Worm (Caenorhabditis elegans) whole organism, L4 larva: ENCODE measurements around the gene grl-2.

ENCODE experiments used
- F10B5.3 ChIP-seq: sonication (generic microtip); optimal IDR thresholded peaks from 2 replicates; lab custom pipeline; 2016; ENCODE audit warnings: mild to moderate bottlenecking, missing genetic modification characterization, missing compliant biosample characterization
- F37D6.2 ChIP-seq: sonication (generic microtip); optimal IDR thresholded peaks from 2 replicates; lab custom pipeline; 2016; ENCODE audit warnings: mild to moderate bottlenecking, missing genetic modification characterization, missing compliant biosample characterization
- F44E2.7 ChIP-seq: fragments of 200-800 bp; sonication (Bioruptor generic); IDR thresholded peaks from 2 replicates; pipeline ENCODE4 v2.1.2; 2022; ENCODE audit warnings: missing genetic modification characterization, missing compliant biosample characterization
- F49E8.2 ChIP-seq: sonication (generic microtip); optimal IDR thresholded peaks from 2 replicates; lab custom pipeline; 2016; ENCODE audit warnings: missing compliant biosample characterization, mild to moderate bottlenecking, missing genetic modification characterization, borderline replicate concordance
- R02D3.7 ChIP-seq: fragments of 150-350 bp; sonication (generic microtip); optimal IDR thresholded peaks from 3 replicates; lab custom pipeline; 2014; ENCODE audit warnings: missing biosample characterization, missing genetic modification characterization
- T20F7.1 ChIP-seq: fragments of 200-800 bp; sonication (Bioruptor generic); optimal IDR thresholded peaks from 2 replicates; lab custom pipeline; 2018; ENCODE audit warnings: mild to moderate bottlenecking, missing genetic modification characterization, missing compliant biosample characterization
- T26A8.4 ChIP-seq: fragments of 200-800 bp; sonication (Bioruptor generic); IDR thresholded peaks from 2 replicates; pipeline ENCODE4 v1.3.6; 2022; ENCODE audit warnings: missing genetic modification characterization, missing compliant biosample characterization
- Y75B8A.6 ChIP-seq: fragments of 200-800 bp; sonication (Bioruptor generic); IDR thresholded peaks from 2 replicates; pipeline ENCODE4 v1.3.6; 2022; ENCODE audit warnings: missing genetic modification reagents, missing genetic modification characterization, missing compliant biosample characterization
- ZK337.2 ChIP-seq: fragments of 200-800 bp; sonication (Bioruptor generic); IDR thresholded peaks from 2 replicates; pipeline ENCODE4 v1.3.6; 2022; ENCODE audit warnings: missing genetic modification reagents, missing genetic modification characterization, missing compliant biosample characterization
- aly-2 ChIP-seq: sonication (generic microtip); optimal IDR thresholded peaks from 2 replicates; lab custom pipeline; 2018; ENCODE audit warnings: missing biosample characterization, missing genetic modification characterization
- arid-1 ChIP-seq: fragments of 200-800 bp; sonication (Bioruptor generic); conservative IDR thresholded peaks from 2 replicates; pipeline ENCODE4 v1.3.6; 2022; ENCODE audit warnings: missing genetic modification reagents, missing genetic modification characterization, missing compliant biosample characterization
- attf-4 ChIP-seq: sonication (generic microtip); optimal IDR thresholded peaks from 3 replicates; lab custom pipeline; 2017; ENCODE audit warnings: missing biosample characterization, missing genetic modification characterization
- ceh-20 ChIP-seq: fragments of 200-800 bp; sonication (Bioruptor generic); IDR thresholded peaks from 2 replicates; pipeline ENCODE4 v1.3.6; 2022; ENCODE audit warnings: missing genetic modification reagents, missing genetic modification characterization, missing compliant biosample characterization
- ceh-28 ChIP-seq: fragments of 150-350 bp; optimal IDR thresholded peaks from 2 replicates; lab custom pipeline; 2014; ENCODE audit warnings: missing biosample characterization, missing genetic modification reagents, missing genetic modification characterization
- ceh-32 ChIP-seq: sonication (generic microtip); optimal IDR thresholded peaks from 2 replicates; lab custom pipeline; 2016; ENCODE audit warnings: mild to moderate bottlenecking, missing genetic modification characterization, missing compliant biosample characterization; ENCODE audit not compliant: poor library complexity
- ceh-44 ChIP-seq: fragments of 200-800 bp; sonication (Bioruptor generic); IDR thresholded peaks from 2 replicates; pipeline ENCODE4 v1.3.6; 2022; ENCODE audit warnings: missing genetic modification reagents, missing genetic modification characterization, missing compliant biosample characterization
- cey-2 ChIP-seq: sonication (generic microtip); optimal IDR thresholded peaks from 3 replicates; lab custom pipeline; 2017; ENCODE audit warnings: missing genetic modification characterization, mild to moderate bottlenecking, missing compliant biosample characterization, antibody characterized with exemption, borderline replicate concordance; ENCODE audit not compliant: insufficient read depth
- ctbp-1 ChIP-seq: fragments of 200-800 bp; sonication (Bioruptor generic); IDR thresholded peaks from 2 replicates; pipeline ENCODE4 v1.3.6; 2022; ENCODE audit warnings: missing genetic modification reagents, missing genetic modification characterization, missing compliant biosample characterization
- daf-12 ChIP-seq: fragments of 150-350 bp; optimal IDR thresholded peaks from 2 replicates; lab custom pipeline; 2014; ENCODE audit warnings: missing biosample characterization, missing genetic modification reagents, missing genetic modification characterization
- daf-19 ChIP-seq: fragments of 200-800 bp; sonication (Bioruptor generic); conservative IDR thresholded peaks from 2 replicates; pipeline ENCODE4 v1.3.6; 2022; ENCODE audit warnings: missing genetic modification characterization, missing compliant biosample characterization
- dmd-6 ChIP-seq: fragments of 200-800 bp; sonication (Bioruptor generic); IDR thresholded peaks from 2 replicates; pipeline ENCODE4 v1.3.6; 2022; ENCODE audit warnings: missing genetic modification reagents, missing genetic modification characterization, missing compliant biosample characterization
- dmd-8 ChIP-seq: fragments of 200-800 bp; sonication (Bioruptor generic); IDR thresholded peaks from 2 replicates; pipeline ENCODE4 v1.3.6; 2022; ENCODE audit warnings: missing genetic modification characterization, missing compliant biosample characterization
- dmd-9 ChIP-seq: fragments of 200-800 bp; sonication (Bioruptor generic); IDR thresholded peaks from 2 replicates; pipeline ENCODE4 v1.3.6; 2022; ENCODE audit warnings: missing genetic modification reagents, missing genetic modification characterization, missing compliant biosample characterization
- dpl-1 ChIP-seq: fragments of 150-350 bp; optimal IDR thresholded peaks from 2 replicates; lab custom pipeline; 2014; ENCODE audit warnings: missing biosample characterization, missing genetic modification reagents, missing genetic modification characterization
- jun-1 ChIP-seq: fragments of 150-350 bp; optimal IDR thresholded peaks from 2 replicates; lab custom pipeline; 2014; ENCODE audit warnings: missing biosample characterization, missing genetic modification reagents, missing genetic modification characterization
- lin-38 ChIP-seq: fragments of 200-800 bp; sonication (Bioruptor generic); IDR thresholded peaks from 2 replicates; pipeline ENCODE4 v1.3.6; 2022; ENCODE audit warnings: missing genetic modification reagents, missing genetic modification characterization, missing compliant biosample characterization
- madf-5 ChIP-seq, 2 experiments: fragments of 200-800 bp; sonication (Bioruptor generic); IDR thresholded peaks; 2 replicates each; pipeline ENCODE4 v1.3.6; 2022; ENCODE audit warnings: missing compliant biosample characterization in 2 of 2, missing genetic modification characterization in 2 of 2
- mdt-29 ChIP-seq: fragments of 200-800 bp; sonication (Bioruptor generic); IDR thresholded peaks from 2 replicates; pipeline ENCODE4 v1.3.6; 2022; ENCODE audit warnings: missing genetic modification reagents, missing genetic modification characterization, missing compliant biosample characterization
- mes-2 ChIP-seq: sonication (generic microtip); optimal IDR thresholded peaks from 2 replicates; lab custom pipeline; 2016; ENCODE audit warnings: missing genotype, mild to moderate bottlenecking, missing genetic modification characterization, missing compliant biosample characterization; ENCODE audit not compliant: poor library complexity, severe bottlenecking
- nhr-111 ChIP-seq: fragments of 200-800 bp; sonication (Bioruptor generic); optimal IDR thresholded peaks from 2 replicates; lab custom pipeline; 2018; ENCODE audit warnings: mild to moderate bottlenecking, missing genetic modification characterization, missing compliant biosample characterization
- nhr-25 ChIP-seq: sonication (generic microtip); optimal IDR thresholded peaks from 2 replicates; lab custom pipeline; 2017; ENCODE audit warnings: missing genetic modification characterization, mild to moderate bottlenecking, missing compliant biosample characterization, antibody characterized with exemption, moderate library complexity, borderline replicate concordance; ENCODE audit not compliant: insufficient read depth
- nhr-48 ChIP-seq: sonication (generic microtip); optimal IDR thresholded peaks from 2 replicates; lab custom pipeline; 2016; ENCODE audit warnings: mild to moderate bottlenecking, missing genetic modification characterization, missing compliant biosample characterization
- nhr-6 ChIP-seq: fragments of 150-350 bp; optimal IDR thresholded peaks from 2 replicates; lab custom pipeline; 2014; ENCODE audit warnings: missing biosample characterization, missing genetic modification characterization
- nhr-76 ChIP-seq: fragments of 150-350 bp; optimal IDR thresholded peaks from 2 replicates; lab custom pipeline; 2014; ENCODE audit warnings: missing biosample characterization, missing genetic modification characterization
- pha-4 ChIP-seq, 2 experiments: fragments of 150-350 bp in 1 of 2; fragments of 200-800 bp in 1 of 2; sonication (Bioruptor generic) in 1 of 2; IDR thresholded peaks in 1 of 2; optimal IDR thresholded peaks in 1 of 2; 2 replicates each; pipeline versions ENCODE4 v1.3.6 to Lab custom; 2014 to 2022; ENCODE audit warnings: missing genetic modification characterization in 2 of 2, missing genetic modification reagents in 2 of 2, missing biosample characterization in 1 of 2, missing compliant biosample characterization in 1 of 2
- pqm-1 ChIP-seq: sonication (generic microtip); optimal IDR thresholded peaks from 2 replicates; lab custom pipeline; 2017; ENCODE audit warnings: missing biosample characterization, missing genetic modification characterization
- snpc-1.2 ChIP-seq: fragments of 200-800 bp; sonication (Bioruptor generic); IDR thresholded peaks from 2 replicates; pipeline ENCODE4 v1.3.6; 2022; ENCODE audit warnings: missing genetic modification reagents, missing genetic modification characterization, missing compliant biosample characterization
- snpc-4 ChIP-seq: fragments of 150-350 bp; optimal IDR thresholded peaks from 2 replicates; lab custom pipeline; 2014; ENCODE audit warnings: missing biosample characterization, missing genetic modification characterization
- spr-3 ChIP-seq: fragments of 200-800 bp; sonication (Bioruptor generic); optimal IDR thresholded peaks from 2 replicates; lab custom pipeline; 2018; ENCODE audit warnings: mild to moderate bottlenecking, missing genetic modification characterization, missing compliant biosample characterization
- tag-97 ChIP-seq: fragments of 200-800 bp; sonication (Bioruptor generic); IDR thresholded peaks from 2 replicates; pipeline ENCODE4 v1.3.6; 2022; ENCODE audit warnings: missing genetic modification characterization, missing compliant biosample characterization
- tra-1 ChIP-seq: fragments of 200-800 bp; sonication (Bioruptor generic); IDR thresholded peaks from 2 replicates; pipeline ENCODE4 v1.3.6; 2022; ENCODE audit warnings: missing genetic modification reagents, missing genetic modification characterization, missing compliant biosample characterization
- unc-130 ChIP-seq: sonication (generic microtip); optimal IDR thresholded peaks from 2 replicates; lab custom pipeline; 2016; ENCODE audit warnings: missing genetic modification reagents, missing genetic modification characterization, missing compliant biosample characterization
- unc-62 ChIP-seq, 3 experiments: fragments of 150-350 bp in 1 of 3; sonication (generic microtip); optimal IDR thresholded peaks in 2 of 3; peaks in 1 of 3; 1 replicate in 1 of 3; 2 replicates in 2 of 3; lab custom pipeline; 2014 to 2017; ENCODE audit warnings: missing biosample characterization in 3 of 3, missing genetic modification characterization in 3 of 3, missing genetic modification reagents in 3 of 3, missing genotype in 1 of 3
- vab-7 ChIP-seq: fragments of 200-800 bp; sonication (Bioruptor generic); IDR thresholded peaks from 2 replicates; pipeline ENCODE4 v1.3.6; 2022; ENCODE audit warnings: missing genetic modification reagents, missing genetic modification characterization, missing compliant biosample characterization
- zag-1 ChIP-seq: fragments of 150-350 bp; optimal IDR thresholded peaks from 2 replicates; lab custom pipeline; 2014; ENCODE audit warnings: missing biosample characterization, missing genetic modification characterization
- ztf-11 ChIP-seq: fragments of 150-350 bp; optimal IDR thresholded peaks from 2 replicates; lab custom pipeline; 2014; ENCODE audit warnings: missing biosample characterization, missing genetic modification characterization

The grl-2 gene

ce11 chrV:12950812-12951528, 6.1 kb downstream of the grl-2 start, which contains the start of the genes T16G1.9 and T16G1.18 (continued):
- TF ChIP-seq ZK337.2 (GFP tag; lab: Robert Waterston, UW): no peak
- TF ChIP-seq vab-7 (GFP tag; lab: Robert Waterston, UW): 0 out of 2 replicates have a peak, but pooled peaks have one; percentile 20
- no peak for TF ChIP-seq nhr-76 (tag; lab: Kevin White, UChicago)
- TF ChIP-seq madf-5 (GFP tag; IDR thresholded peaks at IDR 0.05; lab: Robert Waterston, UW): no peak
- TF ChIP-seq arid-1 (GFP tag; lab: Robert Waterston, UW): no peak
- no peak for TF ChIP-seq snpc-1.2 (GFP tag; lab: Robert Waterston, UW)
- no peak for TF ChIP-seq T26A8.4 (GFP tag; lab: Robert Waterston, UW)
- TF ChIP-seq unc-62 (GFP tag; optimal IDR thresholded peaks at IDR 0.05 in 1 of 2; lab: Kevin White, UChicago): peak in 1 of 2 experiments; percentile 94
- no peak for TF ChIP-seq unc-62 (tag; optimal IDR thresholded peaks at IDR 0.05; lab: Kevin White, UChicago)
- no peak for TF ChIP-seq attf-4 (tag; lab: Kevin White, UChicago)
- TF ChIP-seq F44E2.7 (GFP tag; lab: Robert Waterston, UW): no peak
- TF ChIP-seq ceh-20 (GFP tag; lab: Robert Waterston, UW): no peak
- TF ChIP-seq cey-2 (tag; lab: Kevin White, UChicago): no peak
- no peak for TF ChIP-seq snpc-4 (tag; lab: Kevin White, UChicago)
- TF ChIP-seq nhr-25 (tag; lab: Kevin White, UChicago): no peak
- no peak for TF ChIP-seq dmd-8 (GFP tag; lab: Robert Waterston, UW)
- peak; percentile 85 for TF ChIP-seq T20F7.1 (GFP tag; lab: Kevin White, UChicago)
- TF ChIP-seq tag-97 (GFP tag; lab: Robert Waterston, UW): no peak
- TF ChIP-seq F49E8.2 (tag; lab: Kevin White, UChicago): no peak
- TF ChIP-seq ztf-11 (tag; lab: Kevin White, UChicago): no peak
- TF ChIP-seq mes-2 (tag; lab: Kevin White, UChicago): peak; percentile 80
- no peak for TF ChIP-seq ceh-28 (tag; lab: Kevin White, UChicago)
- no peak for TF ChIP-seq jun-1
- TF ChIP-seq dmd-9 (GFP tag; lab: Robert Waterston, UW): no peak
- no peak for TF ChIP-seq daf-12 (tag; lab: Kevin White, UChicago)
- no peak for TF ChIP-seq pha-4 (GFP tag; IDR thresholded peaks at IDR 0.05; lab: Robert Waterston, UW)
- no peak for TF ChIP-seq pha-4 (tag; optimal IDR thresholded peaks at IDR 0.05; lab: Kevin White, UChicago)
- TF ChIP-seq nhr-48 (tag; lab: Kevin White, UChicago): no peak
- TF ChIP-seq pqm-1: no peak
- no peak for TF ChIP-seq F37D6.2 (tag; lab: Kevin White, UChicago)
- peak; percentile 98 for TF ChIP-seq nhr-6 (tag; lab: Kevin White, UChicago)
- no peak for TF ChIP-seq F10B5.3
- peak; percentile 62; the same call in 1 of the 2 replicates for TF ChIP-seq dmd-6 (GFP tag; lab: Robert Waterston, UW)
- TF ChIP-seq zag-1 (tag; lab: Kevin White, UChicago): no peak
- TF ChIP-seq aly-2 (tag; lab: Kevin White, UChicago): no peak
- TF ChIP-seq R02D3.7 (tag; lab: Kevin White, UChicago): no peak
- TF ChIP-seq daf-19 (GFP tag; lab: Robert Waterston, UW): no peak
- TF ChIP-seq lin-38 (GFP tag; lab: Robert Waterston, UW): no peak; the same call in 1 of the 2 replicates
- TF ChIP-seq tra-1 (GFP tag; lab: Robert Waterston, UW): no peak
- no peak for TF ChIP-seq nhr-111 (GFP tag; lab: Kevin White, UChicago)
- TF ChIP-seq ctbp-1 (GFP tag; lab: Robert Waterston, UW): no peak
- TF ChIP-seq mdt-29 (GFP tag; lab: Robert Waterston, UW): no peak
- no peak for TF ChIP-seq ceh-44
- TF ChIP-seq unc-130 (GFP tag; lab: Kevin White, UChicago): no peak
- no peak for TF ChIP-seq ceh-32 (tag; lab: Kevin White, UChicago)
- TF ChIP-seq dpl-1: peak; percentile 43
- no peak for TF ChIP-seq Y75B8A.6 (GFP tag; lab: Robert Waterston, UW)
- TF ChIP-seq spr-3 (GFP tag; lab: Kevin White, UChicago): no peak
